Worm (Caenorhabditis elegans): ENCODE data around the gene F40G9.9.
A peak's percentile ranks its signal among the peaks of the same experiment; 100 is the strongest.

Gene F40G9.9

DNA sequence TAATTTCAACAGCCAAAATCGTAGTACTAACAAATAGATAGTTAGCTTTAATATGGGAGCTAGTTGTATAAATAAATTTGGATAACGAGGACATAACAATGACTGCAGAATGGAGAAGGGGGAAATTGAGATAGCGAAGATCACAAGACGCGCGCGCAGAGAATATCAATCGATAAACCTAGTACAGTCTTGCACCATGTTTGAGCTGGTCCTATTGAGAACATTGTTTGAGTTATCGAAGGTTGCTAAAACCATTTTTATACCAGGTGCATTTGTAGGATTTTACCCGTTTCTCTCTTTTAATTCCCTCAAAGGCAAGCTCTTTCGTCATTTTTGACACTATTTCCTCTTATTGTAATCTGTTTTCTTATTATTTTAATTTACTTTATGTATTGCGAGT, at the start of gene F40G9.9, which contains the start of gene F40G9.12:
Gene F40G9.9 (minus strand): TSS at position 101 of the 400 bp plus-strand sequence.
Gene F40G9.12 (plus strand): TSS at position 231 of the 400 bp plus-strand sequence.
- TF ChIP-seq mcd-1 (GFP tag; IDR thresholded peaks at IDR 0.05) (no peak), ccch-3 (GFP tag; optimal IDR thresholded peaks at IDR 0.05) (no peak), lin-54 (GFP tag; optimal IDR thresholded peaks at IDR 0.05) (no peak), akir-1 (GFP tag; optimal IDR thresholded peaks at IDR 0.05) (no peak), snpc-1.1 (tag; optimal IDR thresholded peaks at IDR 0.05; ENCODE audit: insufficient read depth) (no peak), nhr-90 (tag; optimal IDR thresholded peaks at IDR 0.05) (no peak), egrh-3 (GFP tag; IDR thresholded peaks at IDR 0.05) (no peak)

DNA sequence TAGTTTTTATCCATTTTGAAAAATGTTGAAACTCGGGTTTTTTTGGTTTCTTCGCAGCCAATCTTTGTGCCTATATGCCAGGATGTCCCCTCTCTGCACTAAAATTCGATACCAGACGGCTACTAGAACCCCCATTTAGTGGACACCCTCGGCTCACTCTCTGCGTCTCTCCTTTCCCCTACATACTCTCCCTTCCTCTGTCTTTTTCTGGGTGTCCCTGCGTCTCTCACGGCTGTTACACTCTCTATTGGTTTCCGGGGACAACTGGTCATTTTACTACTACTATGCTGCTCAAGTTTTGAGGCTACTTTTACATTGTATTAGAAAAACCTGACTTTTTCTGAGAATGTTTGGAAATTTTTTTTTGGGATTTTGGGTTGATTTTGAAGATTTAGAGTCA, 48.9 kb upstream of the F40G9.9 start:
- TF ChIP-seq hmg-1.2 (GFP tag; IDR thresholded peaks at IDR 0.05) (peak; percentile 83; the same call in 1 of the 2 replicates), sptf-2 (GFP tag; optimal IDR thresholded peaks at IDR 0.05) (no peak)

DNA sequence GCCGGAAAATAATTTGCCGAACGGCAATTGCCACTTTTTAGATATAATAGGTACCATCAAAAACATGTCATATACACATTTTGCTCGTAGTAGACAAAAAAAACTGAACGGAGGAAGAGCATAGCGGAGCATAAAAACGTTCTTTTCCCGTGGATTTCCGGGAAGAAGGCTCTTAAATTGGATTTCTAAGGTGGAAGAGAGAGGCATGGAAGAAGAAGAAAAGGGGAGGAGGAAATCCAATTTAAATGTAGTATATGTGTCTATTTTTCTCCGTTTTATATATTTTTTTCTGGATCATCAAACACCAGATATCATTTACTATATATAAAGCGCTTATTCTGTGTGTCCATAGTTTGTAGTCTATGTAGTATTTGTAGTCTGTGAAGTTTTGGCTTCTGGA, 39.9 kb upstream of the F40G9.9 start:
- TF ChIP-seq ztf-26 (tag; optimal IDR thresholded peaks at IDR 0.05) (no peak), ztf-25 (GFP tag; IDR thresholded peaks at IDR 0.05) (no peak)

DNA sequence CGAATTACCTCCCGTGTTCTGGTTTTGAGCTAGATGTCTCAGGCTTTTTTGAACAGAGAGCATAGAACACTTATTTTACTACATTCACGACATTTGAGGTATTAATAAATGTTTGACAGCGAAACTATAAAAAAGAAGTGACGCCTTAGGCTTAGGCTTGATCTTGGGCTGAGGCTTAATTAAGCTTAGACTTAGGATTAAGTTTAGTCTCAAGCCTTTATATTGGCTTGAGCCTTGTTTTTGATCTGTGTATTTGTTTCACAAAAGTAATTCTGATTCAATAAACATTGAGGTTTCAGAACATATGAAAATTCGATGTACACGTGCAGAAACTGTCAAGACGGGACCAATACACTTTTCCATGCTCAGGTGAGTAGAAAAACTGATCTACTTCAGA, 38.2 kb upstream of the F40G9.9 start, which contains the start of gene klp-20:
Gene klp-20 (plus strand): TSS at position 298 of the 397 bp plus-strand sequence.
- TF ChIP-seq ama-1 (optimal IDR thresholded peaks at IDR 0.05) (no peak), ama-1 (GFP tag; optimal IDR thresholded peaks at IDR 0.05) (no peak), unc-130 (GFP tag; optimal IDR thresholded peaks at IDR 0.05) (no peak)

DNA sequence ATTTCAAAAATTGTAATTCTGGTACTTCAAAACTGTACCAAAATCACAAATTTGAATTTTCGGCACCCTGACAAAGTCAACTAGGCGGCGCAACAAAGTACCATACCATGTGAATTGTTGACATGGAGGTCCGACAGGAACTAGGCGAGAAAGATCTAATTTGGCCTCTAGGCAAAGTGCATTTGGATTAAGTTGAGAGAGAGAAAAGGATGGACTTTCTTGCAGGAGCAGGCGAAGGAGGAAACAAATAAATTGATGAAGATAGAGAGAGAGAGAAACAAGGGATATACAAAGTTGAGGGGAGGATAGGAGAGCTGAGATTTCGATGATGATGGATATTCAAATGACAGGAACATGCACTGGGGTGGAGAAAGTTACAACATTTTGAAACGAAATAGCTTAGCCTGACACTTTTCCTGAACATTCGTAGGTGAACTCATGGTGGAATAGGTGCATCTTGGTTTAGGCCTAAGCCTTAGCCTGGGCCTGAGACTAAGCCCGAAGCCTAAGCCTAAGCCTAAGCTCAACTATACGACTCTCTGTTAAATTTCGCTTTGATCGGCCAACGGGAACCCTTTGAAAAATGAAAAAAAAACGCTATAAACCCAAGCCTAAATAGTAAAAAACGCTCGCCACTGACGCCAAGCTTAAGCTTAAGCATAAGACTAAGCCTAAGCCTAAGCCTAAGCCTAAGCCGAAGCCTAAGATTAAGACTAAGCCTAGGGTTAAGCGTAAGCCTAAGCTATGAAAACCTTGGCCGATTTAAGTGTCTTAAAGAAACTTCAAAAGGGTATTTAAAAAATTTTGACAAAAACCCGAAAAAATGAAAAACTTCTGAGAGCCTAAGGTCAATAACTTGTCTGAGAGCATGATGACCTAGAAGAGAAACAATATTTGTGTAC, 37.5 kb upstream of the F40G9.9 start:
- TF ChIP-seq atf-7 (tag; optimal IDR thresholded peaks at IDR 0.05) (no peak), ccch-3 (GFP tag; optimal IDR thresholded peaks at IDR 0.05) (no peak)

DNA sequence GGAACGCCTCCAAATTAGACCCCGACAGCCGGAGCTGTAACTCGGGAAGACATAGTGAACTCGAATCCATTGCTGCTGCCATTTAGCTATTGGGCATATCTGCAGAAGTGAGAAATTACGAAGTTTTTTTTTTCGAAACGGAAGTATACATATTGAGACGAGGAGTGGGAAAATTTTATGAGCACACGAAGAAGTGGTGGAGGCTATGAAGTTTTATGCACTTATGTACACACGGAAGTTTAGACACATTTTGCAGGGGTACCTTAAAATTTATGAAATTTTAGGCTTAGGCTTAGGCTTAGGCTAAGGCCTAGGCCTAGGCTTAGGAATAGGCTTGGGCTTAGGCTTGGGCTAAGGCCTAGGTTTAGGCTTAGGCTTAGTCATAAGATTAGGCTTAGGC, 35.5 kb upstream of the F40G9.9 start, which contains the start of gene W10C4.1:
Gene W10C4.1 (minus strand): TSS at position 101 of the 400 bp plus-strand sequence.
- TF ChIP-seq repo-1 (tag; optimal IDR thresholded peaks at IDR 0.05) = no peak
- no peak for TF ChIP-seq mes-4 (tag; optimal IDR thresholded peaks at IDR 0.05)
- TF ChIP-seq lsl-1 (GFP tag; optimal IDR thresholded peaks at IDR 0.05) = no peak
- TF ChIP-seq B0261.1 (tag; optimal IDR thresholded peaks at IDR 0.05) = no peak
- no peak for TF ChIP-seq F55B11.4 (tag; optimal IDR thresholded peaks at IDR 0.05; ENCODE audit: borderline replicate concordance, insufficient read depth)
- no peak for TF ChIP-seq lir-1 (GFP tag; conservative IDR thresholded peaks at IDR 0.05)

DNA sequence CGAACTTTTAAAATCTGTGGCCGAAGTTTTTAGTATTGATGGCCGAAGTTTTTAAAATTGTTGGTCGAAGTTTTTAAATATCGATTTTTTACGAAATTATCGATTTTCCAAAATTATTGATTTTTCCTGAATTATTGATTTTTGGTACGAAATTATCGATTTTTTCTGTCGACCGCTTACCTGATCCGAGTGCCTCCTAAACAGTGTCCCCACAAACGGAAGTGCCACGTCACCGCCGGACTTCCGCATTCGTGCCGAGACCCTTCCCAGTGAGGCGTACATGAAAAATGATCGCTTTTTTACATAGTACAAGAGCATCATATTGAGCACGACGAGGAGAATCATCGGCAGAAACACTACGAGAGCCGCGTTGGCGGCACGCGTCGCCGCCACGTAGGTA, 32.4 kb upstream of the F40G9.9 start:
- TF ChIP-seq madf-6 (GFP tag; IDR thresholded peaks at IDR 0.05) = 0 out of 2 replicates have a peak, but pooled peaks have one; percentile 10
- no peak for TF ChIP-seq bed-2 (GFP tag; IDR thresholded peaks at IDR 0.05)

DNA sequence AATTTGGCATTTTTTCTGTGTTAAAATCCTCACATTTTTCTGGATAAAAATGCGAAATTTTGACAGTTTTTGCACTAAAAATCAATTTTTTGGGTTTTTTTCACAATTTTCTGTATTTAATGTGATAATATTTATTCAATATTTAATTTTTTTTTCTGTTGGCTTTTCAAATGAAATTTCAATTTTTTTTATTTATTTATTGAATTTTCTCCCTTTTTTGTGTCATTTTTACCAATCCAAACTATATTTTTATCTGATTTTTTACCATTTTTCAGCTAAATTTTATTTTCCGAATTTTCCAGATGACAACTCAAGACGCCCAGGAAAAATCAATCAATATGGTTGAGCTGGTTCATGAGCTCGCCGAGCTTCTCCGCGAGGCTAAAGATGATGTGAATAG, 22.6 kb upstream of the F40G9.9 start, which contains the start of gene F40G9.17:
Gene F40G9.17 (plus strand): TSS at position 301 of the 400 bp plus-strand sequence.
- no peak for TF ChIP-seq ztf-3 (GFP tag; optimal IDR thresholded peaks at IDR 0.05)
- TF ChIP-seq ztf-6 (GFP tag; IDR thresholded peaks at IDR 0.05) = no peak
- TF ChIP-seq somi-1 (GFP tag; optimal IDR thresholded peaks at IDR 0.05) = no peak
- TF ChIP-seq atf-7 (tag; optimal IDR thresholded peaks at IDR 0.05) = no peak
- TF ChIP-seq madf-6 (GFP tag; IDR thresholded peaks at IDR 0.05) = no peak
